Worm (Caenorhabditis elegans): Measurements from ENCODE around the gene col-101.
A peak's percentile ranks its signal among the peaks of the same experiment; 100 is the strongest.

col-101 gene

ce11 chrIV:309526-309925 lies 17.3 kb downstream of the col-101 start (continued):
- TF ChIP-seq lin-35 (GFP tag; optimal IDR thresholded peaks at IDR 0.05) (peak in 1 of 2 experiments; percentile 74), ceh-82 (tag; optimal IDR thresholded peaks at IDR 0.05) (no peak), hpl-2 (GFP tag; optimal IDR thresholded peaks at IDR 0.05) (no peak), ets-5 (GFP tag; IDR thresholded peaks at IDR 0.05) (no peak), dsc-1 (tag; optimal IDR thresholded peaks at IDR 0.05) (no peak), nhr-71 (tag; optimal IDR thresholded peaks at IDR 0.05) (peak; percentile 61), nhr-85 (tag) (peak; percentile 93), lin-13 (GFP tag; optimal IDR thresholded peaks at IDR 0.05) (no peak), unc-62 (GFP tag; optimal IDR thresholded peaks at IDR 0.05) (no peak), lsy-2 (tag; optimal IDR thresholded peaks at IDR 0.05) (peak in 1 of 2 experiments; percentile 18), nhr-28 (tag; optimal IDR thresholded peaks at IDR 0.05) (no peak), elt-2 (tag; optimal IDR thresholded peaks at IDR 0.05) (no peak), zag-1 (tag; optimal IDR thresholded peaks at IDR 0.05) (no peak), ceh-88 (GFP tag; IDR thresholded peaks at IDR 0.05) (no peak), fos-1 (tag; optimal IDR thresholded peaks at IDR 0.05) (no peak), nhr-19 (GFP tag; conservative IDR thresholded peaks at IDR 0.05) (peak; percentile 52), nhr-76 (tag; optimal IDR thresholded peaks at IDR 0.05) (no peak), swsn-7 (tag; optimal IDR thresholded peaks at IDR 0.05) (no peak), unc-30 (tag; optimal IDR thresholded peaks at IDR 0.05) (no peak), ceh-8 (GFP tag; optimal IDR thresholded peaks at IDR 0.05) (no peak), lir-3 (tag; optimal IDR thresholded peaks at IDR 0.05; ENCODE audit: poor library complexity) (no peak), mdl-1 (tag; optimal IDR thresholded peaks at IDR 0.05) (no peak), unc-130 (tag; optimal IDR thresholded peaks at IDR 0.05) (no peak), mep-1 (tag; optimal IDR thresholded peaks at IDR 0.05) (no peak), lin-15B (tag; optimal IDR thresholded peaks at IDR 0.05) (no peak), ceh-63 (GFP tag; optimal IDR thresholded peaks at IDR 0.05) (no peak), fkh-10 (GFP tag; optimal IDR thresholded peaks at IDR 0.05) (no peak), nhr-90 (tag; optimal IDR thresholded peaks at IDR 0.05; ENCODE audit: poor library complexity) (peak; percentile 46), elt-3 (tag; optimal IDR thresholded peaks at IDR 0.05) (peak in 2 of 6 experiments; percentile 84 to 91), sptf-1 (tag; optimal IDR thresholded peaks at IDR 0.05) (no peak), F16B12.6 (tag; optimal IDR thresholded peaks at IDR 0.05) (no peak), nhr-77 (tag; optimal IDR thresholded peaks at IDR 0.05) (no peak), ztf-11 (tag; optimal IDR thresholded peaks at IDR 0.05) (no peak), egl-27 (tag; optimal IDR thresholded peaks at IDR 0.05) (no peak), hlh-17 (GFP tag; optimal IDR thresholded peaks at IDR 0.05; ENCODE audit: borderline replicate concordance) (no peak), fkh-8 (tag; optimal IDR thresholded peaks at IDR 0.05) (no peak), lin-14 (GFP tag; optimal IDR thresholded peaks at IDR 0.05) (peak; percentile 66), unc-86 (tag; optimal IDR thresholded peaks at IDR 0.05) (no peak), ces-1 (GFP tag; optimal IDR thresholded peaks at IDR 0.05) (no peak), dpl-1 (GFP tag; optimal IDR thresholded peaks at IDR 0.05) (peak in 1 of 3 experiments; percentile 2), sup-37 (GFP tag; optimal IDR thresholded peaks at IDR 0.05) (no peak), sox-4 (tag; optimal IDR thresholded peaks at IDR 0.05) (no peak)

ce11 chrIV:307205-307604 lies 19.6 kb downstream of the col-101 start, which contains the start of gene swt-1:
TSS of gene swt-1 (plus strand) at chrIV:307505.
- no peak for TF ChIP-seq ceh-90 (tag; optimal IDR thresholded peaks at IDR 0.05)
- no peak for TF ChIP-seq isw-1 (GFP tag; IDR thresholded peaks at IDR 0.05)
- TF ChIP-seq hpl-2 (GFP tag; optimal IDR thresholded peaks at IDR 0.05), result no peak
- TF ChIP-seq ceh-82 (tag; optimal IDR thresholded peaks at IDR 0.05), result no peak
- TF ChIP-seq xbp-1 (tag; optimal IDR thresholded peaks at IDR 0.05), result no peak
- no peak for TF ChIP-seq mef-2 (tag; optimal IDR thresholded peaks at IDR 0.05)
- no peak for TF ChIP-seq lin-14 (GFP tag; optimal IDR thresholded peaks at IDR 0.05)
- no peak for TF ChIP-seq egl-27 (tag; optimal IDR thresholded peaks at IDR 0.05)
- TF ChIP-seq nhr-71 (tag; optimal IDR thresholded peaks at IDR 0.05), result no peak
- TF ChIP-seq unc-30 (tag; optimal IDR thresholded peaks at IDR 0.05), result no peak
- no peak for TF ChIP-seq unc-130 (tag; optimal IDR thresholded peaks at IDR 0.05)

Measured in whole organism, L1 larva.